Worm (Caenorhabditis elegans): ENCODE data around the gene R12C12.10.

Gene R12C12.10

DNA sequence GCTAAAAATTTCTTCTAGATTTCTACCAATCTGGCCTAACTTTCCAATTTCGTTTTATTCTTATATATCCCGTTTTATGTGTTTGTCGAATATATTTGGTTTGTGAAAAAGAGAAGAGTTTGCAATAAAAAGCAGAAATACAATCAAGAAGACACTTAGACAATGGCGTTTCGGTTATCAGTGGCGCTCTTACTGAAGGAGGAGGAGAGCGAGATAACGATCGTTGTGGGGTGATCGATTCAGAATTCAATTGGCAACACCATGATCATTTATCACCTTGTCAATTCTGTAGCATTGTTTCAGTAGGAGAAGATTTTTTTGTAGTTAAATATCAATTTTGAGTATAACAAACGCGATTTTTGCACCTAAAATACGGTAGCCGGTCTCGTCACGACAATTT, 6.5 kb upstream of the R12C12.10 start:
- TF ChIP-seq B0310.2 (tag; optimal IDR thresholded peaks at IDR 0.05) (no peak), flt-1 (GFP tag; IDR thresholded peaks at IDR 0.05) (no peak), ama-1 (optimal IDR thresholded peaks at IDR 0.05) (no peak), pes-1 (GFP tag; IDR thresholded peaks at IDR 0.05) (no peak), sea-1 (GFP tag; conservative IDR thresholded peaks at IDR 0.05) (no peak), aly-1 (tag; optimal IDR thresholded peaks at IDR 0.05) (no peak)

DNA sequence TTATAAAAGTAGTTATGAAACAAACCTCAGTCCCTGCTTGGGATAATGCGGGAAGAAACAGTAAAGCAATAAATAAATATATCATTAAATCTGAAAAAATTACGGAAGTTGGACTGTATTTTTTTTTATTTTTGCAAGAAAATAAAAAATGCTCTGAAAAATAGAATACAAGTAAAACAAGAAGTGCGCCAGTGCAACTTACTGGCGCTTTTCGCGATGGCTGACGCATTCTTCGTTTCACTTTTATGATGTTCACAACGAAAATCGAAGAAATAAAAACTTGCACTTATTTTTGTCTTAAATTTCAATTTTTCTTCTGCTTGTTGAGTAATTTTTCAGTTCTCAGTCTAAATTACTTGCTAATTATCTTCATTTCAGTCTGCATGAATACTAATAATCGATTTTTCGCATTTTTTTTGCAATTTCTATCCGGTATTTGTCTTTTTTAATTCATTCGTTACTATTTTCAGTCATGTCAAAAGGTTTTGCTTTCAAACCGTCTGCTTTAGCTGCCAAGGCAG, 4.6 kb upstream of the R12C12.10 start, which contains the start of the genes R12C12.6 and ran-5:
R12C12.6 (minus strand) TSS at position 229 of the 521 bp plus-strand sequence.
ran-5 (plus strand) TSS at position 471 of the 521 bp plus-strand sequence.
- TF ChIP-seq sea-1 (GFP tag; conservative IDR thresholded peaks at IDR 0.05) = no peak
- TF ChIP-seq scrt-1 (GFP tag; IDR thresholded peaks at IDR 0.05) = no peak
- peak; percentile 70 for TF ChIP-seq flt-1 (GFP tag; IDR thresholded peaks at IDR 0.05)
- 0 out of 2 replicates have a peak, but pooled peaks have one; percentile 13 for TF ChIP-seq tbx-37 (GFP tag; conservative IDR thresholded peaks at IDR 0.05)
- peak; percentile 71 for TF ChIP-seq F13C5.2 (tag; optimal IDR thresholded peaks at IDR 0.05)
- TF ChIP-seq ceh-36 (tag; optimal IDR thresholded peaks at IDR 0.05) = peak; percentile 55

DNA sequence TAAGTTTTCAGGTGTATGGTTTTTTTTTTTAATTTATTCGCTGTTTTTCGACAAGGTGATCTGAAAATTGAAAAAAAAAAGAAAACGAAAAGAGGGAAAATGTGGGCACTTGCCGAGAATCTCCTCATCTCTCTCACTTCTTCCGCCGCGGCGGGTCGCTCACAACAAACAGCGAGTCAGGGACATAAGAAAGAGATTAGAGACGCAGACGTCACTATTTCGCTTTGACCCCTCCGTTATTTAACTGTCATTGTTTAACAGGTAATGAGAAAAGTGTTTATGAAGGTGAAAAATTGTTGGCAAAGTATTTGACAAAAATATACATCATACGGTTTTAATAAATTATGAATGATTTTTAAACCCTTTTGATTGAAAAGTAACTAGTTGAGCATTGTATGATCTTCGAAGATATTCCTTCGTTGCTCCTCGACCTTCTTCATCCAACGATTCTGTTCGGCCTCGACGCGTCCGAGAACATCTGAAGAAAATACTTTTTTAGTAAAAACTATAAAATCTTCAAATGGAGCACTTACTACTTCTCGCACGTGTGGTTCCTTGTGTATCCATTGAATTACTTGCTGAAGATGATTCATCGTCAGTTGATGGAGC, 3.1 kb upstream of the R12C12.10 start:
- TF ChIP-seq hmg-4 (GFP tag; optimal IDR thresholded peaks at IDR 0.05) (no peak), sea-1 (GFP tag; conservative IDR thresholded peaks at IDR 0.05) (no peak), pes-1 (GFP tag; IDR thresholded peaks at IDR 0.05) (no peak), B0310.2 (tag; optimal IDR thresholded peaks at IDR 0.05) (no peak)

DNA sequence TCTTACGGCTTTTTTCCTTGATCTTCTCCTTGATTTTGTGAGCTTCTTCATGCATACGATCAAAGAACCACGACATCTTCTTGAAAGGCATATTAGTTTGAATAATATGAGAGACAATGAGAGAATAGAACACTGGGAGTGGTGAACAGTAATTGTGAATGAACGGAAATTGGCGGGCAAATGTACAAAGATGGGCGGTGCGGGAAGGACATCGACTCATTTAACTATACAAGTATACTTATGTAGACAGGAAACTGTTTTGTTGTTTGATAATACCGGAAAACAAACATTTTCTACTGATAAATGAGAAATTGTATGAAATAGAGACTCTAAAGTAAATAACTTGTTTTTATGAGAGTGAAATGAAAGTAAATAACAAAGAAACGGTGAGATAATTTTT, 2.0 kb upstream of the R12C12.10 start, which contains the start of gene R12C12.5:
R12C12.5 (minus strand) TSS at position 101 of the 400 bp plus-strand sequence.
- TF ChIP-seq pes-1 (GFP tag; IDR thresholded peaks at IDR 0.05) (no peak), F13C5.2 (tag; optimal IDR thresholded peaks at IDR 0.05) (no peak), aly-1 (tag; optimal IDR thresholded peaks at IDR 0.05) (no peak), ets-7 (tag; optimal IDR thresholded peaks at IDR 0.05) (no peak), B0310.2 (tag; optimal IDR thresholded peaks at IDR 0.05) (no peak)

DNA sequence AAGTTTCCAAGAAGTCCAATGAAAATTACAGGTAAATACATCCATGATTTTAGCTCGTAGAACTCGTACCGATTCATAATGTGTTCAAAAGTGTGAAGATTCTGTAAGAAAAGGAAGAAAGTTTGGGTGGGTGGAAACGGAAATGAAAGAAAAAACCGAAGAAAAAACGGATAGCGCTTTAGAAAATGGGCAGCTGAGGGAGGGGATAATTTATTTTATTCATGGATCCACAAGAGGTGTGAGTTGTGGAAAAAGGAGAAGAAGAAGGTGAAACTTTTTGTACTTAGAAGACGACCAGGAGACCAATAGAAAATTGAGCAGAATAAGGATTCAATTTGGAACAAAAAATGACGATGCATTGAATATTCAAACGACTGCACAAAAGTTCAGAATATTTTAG, 12.0 kb downstream of the R12C12.10 start, which contains the start of gene frpr-16:
frpr-16 (minus strand) TSS at position 101 of the 400 bp plus-strand sequence.
- TF ChIP-seq flt-1 (GFP tag; IDR thresholded peaks at IDR 0.05) (no peak), hnd-1 (tag; optimal IDR thresholded peaks at IDR 0.05) (no peak), ceh-36 (tag; optimal IDR thresholded peaks at IDR 0.05) (no peak), ceh-13 (GFP tag; optimal IDR thresholded peaks at IDR 0.05) (no peak), hmg-4 (GFP tag; optimal IDR thresholded peaks at IDR 0.05) (no peak), sea-1 (GFP tag; conservative IDR thresholded peaks at IDR 0.05) (no peak), ets-7 (tag; optimal IDR thresholded peaks at IDR 0.05) (no peak), tra-4 (tag; optimal IDR thresholded peaks at IDR 0.05) (no peak), pes-1 (GFP tag; IDR thresholded peaks at IDR 0.05) (no peak)

DNA sequence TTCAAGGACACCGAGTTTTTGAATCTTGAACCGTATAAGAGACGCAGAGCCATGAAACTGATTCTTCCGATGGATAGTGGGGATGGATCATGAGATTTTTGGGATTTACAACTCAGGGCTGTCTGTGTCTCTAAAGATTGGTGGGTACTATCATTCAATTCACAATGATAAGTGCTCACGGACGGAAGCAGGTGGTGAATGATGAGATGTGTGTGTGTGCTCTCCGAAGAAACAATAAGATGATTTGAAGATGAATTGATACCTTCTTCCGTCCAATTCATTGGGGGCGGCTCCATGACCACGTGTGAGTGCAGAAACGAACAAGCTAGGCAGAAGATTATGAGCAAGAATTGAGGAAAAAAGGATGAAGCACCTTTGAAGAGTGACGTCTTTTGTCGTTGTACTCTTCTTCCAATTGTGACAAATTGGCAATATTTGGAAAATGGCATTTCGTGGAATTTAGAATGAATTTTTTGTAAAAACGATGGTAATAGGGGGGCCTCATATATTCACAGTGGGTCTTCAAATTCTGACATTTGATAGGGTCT, 14.4 kb downstream of the R12C12.10 start:
- no peak for TF ChIP-seq F13C5.2 (tag; optimal IDR thresholded peaks at IDR 0.05)
- TF ChIP-seq pes-1 (GFP tag; IDR thresholded peaks at IDR 0.05) = no peak
- TF ChIP-seq tbx-11 (GFP tag; IDR thresholded peaks at IDR 0.05) = no peak
- TF ChIP-seq ama-1 (optimal IDR thresholded peaks at IDR 0.05) = no peak
- TF ChIP-seq B0310.2 (tag; optimal IDR thresholded peaks at IDR 0.05) = no peak

DNA sequence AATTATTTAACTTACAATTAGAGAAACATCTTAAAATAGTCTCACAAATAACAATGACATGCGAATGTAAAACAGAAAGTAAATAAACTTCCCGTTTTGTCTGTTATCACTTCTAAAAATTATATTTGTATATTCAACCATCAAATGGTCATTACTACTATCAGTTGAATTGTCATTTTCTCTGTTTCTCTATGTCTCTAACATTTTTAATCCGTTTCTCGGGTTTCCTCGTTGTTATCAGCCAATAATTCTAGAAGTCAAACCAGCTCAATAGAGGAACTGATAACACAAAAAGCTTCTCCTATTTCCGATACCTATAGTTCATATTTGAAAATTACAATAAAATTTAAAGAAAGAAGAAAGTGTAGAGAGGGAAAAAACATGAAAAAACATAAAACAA, 16.4 kb downstream of the R12C12.10 start:
- TF ChIP-seq flt-1 (GFP tag; IDR thresholded peaks at IDR 0.05) = no peak
- TF ChIP-seq F13C5.2 (tag; optimal IDR thresholded peaks at IDR 0.05) = no peak
- no peak for TF ChIP-seq pes-1 (GFP tag; IDR thresholded peaks at IDR 0.05)
- TF ChIP-seq sea-1 (GFP tag; conservative IDR thresholded peaks at IDR 0.05) = no peak
- TF ChIP-seq hmg-4 (GFP tag; optimal IDR thresholded peaks at IDR 0.05) = no peak
- no peak for TF ChIP-seq scrt-1 (GFP tag; IDR thresholded peaks at IDR 0.05)
- TF ChIP-seq ceh-13 (GFP tag; optimal IDR thresholded peaks at IDR 0.05) = no peak
- no peak for TF ChIP-seq tra-4 (tag; optimal IDR thresholded peaks at IDR 0.05)

DNA sequence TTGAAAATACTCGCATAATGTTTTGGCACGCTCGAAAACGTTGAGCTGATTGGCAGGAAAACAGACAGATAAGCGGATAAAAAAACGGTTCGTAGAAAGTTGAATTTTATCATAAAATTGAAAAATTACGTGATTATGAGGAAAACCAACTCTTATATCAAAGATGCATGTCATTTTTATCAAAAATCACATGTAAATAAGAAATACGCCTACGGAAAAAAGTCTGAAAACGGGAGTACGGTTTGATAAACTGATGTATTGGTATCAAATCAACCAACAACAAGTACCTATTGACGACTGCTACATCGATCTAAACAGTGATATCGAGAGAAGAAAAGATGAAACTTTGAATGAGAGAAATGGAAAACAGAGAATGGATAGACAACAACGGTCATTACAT, 17.4 kb downstream of the R12C12.10 start:
- TF ChIP-seq hnd-1 (tag; optimal IDR thresholded peaks at IDR 0.05) (no peak), hmg-4 (GFP tag; optimal IDR thresholded peaks at IDR 0.05) (no peak), B0310.2 (tag; optimal IDR thresholded peaks at IDR 0.05) (no peak), ama-1 (optimal IDR thresholded peaks at IDR 0.05) (no peak)

DNA sequence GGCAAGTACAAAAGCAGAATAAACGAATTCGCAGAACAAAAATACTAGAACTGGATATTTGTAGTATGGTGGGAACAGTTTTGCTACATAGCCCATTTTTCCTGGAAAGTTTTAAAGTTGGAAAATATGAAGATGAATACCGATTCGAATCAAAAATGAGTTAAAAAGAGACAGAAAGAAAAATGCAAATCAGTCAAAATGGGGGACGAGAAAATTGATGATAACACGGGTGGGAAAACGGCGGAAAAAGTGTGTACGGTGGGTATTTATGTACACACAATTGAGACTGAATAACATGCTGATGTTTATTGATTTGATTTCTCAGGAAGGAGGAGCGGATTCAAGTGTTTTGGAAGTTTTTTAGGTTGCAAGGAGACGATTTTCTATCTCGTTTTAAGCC, 18.2 kb downstream of the R12C12.10 start, which contains the start of gene R12C12.9:
R12C12.9 (minus strand) TSS at position 101 of the 400 bp plus-strand sequence.
- TF ChIP-seq B0310.2 (tag; optimal IDR thresholded peaks at IDR 0.05) (no peak), scrt-1 (GFP tag; IDR thresholded peaks at IDR 0.05) (no peak), hmbx-1 (tag; optimal IDR thresholded peaks at IDR 0.05) (no peak), sea-1 (GFP tag; conservative IDR thresholded peaks at IDR 0.05) (no peak), ceh-13 (GFP tag; optimal IDR thresholded peaks at IDR 0.05) (no peak), hnd-1 (tag; optimal IDR thresholded peaks at IDR 0.05) (no peak), tbx-11 (GFP tag; IDR thresholded peaks at IDR 0.05) (no peak), pes-1 (GFP tag; IDR thresholded peaks at IDR 0.05) (no peak), tra-4 (tag; optimal IDR thresholded peaks at IDR 0.05) (no peak), flt-1 (GFP tag; IDR thresholded peaks at IDR 0.05) (no peak), ceh-36 (tag; optimal IDR thresholded peaks at IDR 0.05) (no peak), ets-7 (tag; optimal IDR thresholded peaks at IDR 0.05) (no peak), tbx-37 (GFP tag; conservative IDR thresholded peaks at IDR 0.05) (no peak), F13C5.2 (tag; optimal IDR thresholded peaks at IDR 0.05) (no peak), aly-1 (tag; optimal IDR thresholded peaks at IDR 0.05) (no peak), hmg-4 (GFP tag; optimal IDR thresholded peaks at IDR 0.05) (no peak), ama-1 (optimal IDR thresholded peaks at IDR 0.05) (no peak)

Data from whole organism, early embryonic.